Fruit fly (Drosophila melanogaster) whole organism, embryonic: ENCODE measurements around the gene CG16727.

Experiments used
- Antp ChIP-seq: fragments of 200-800 bp; sonication (Bioruptor generic); optimal IDR thresholded peaks from 3 replicates; lab custom pipeline; 2016; ENCODE audit warnings: missing biosample characterization, missing genetic modification characterization
- Atf-2 ChIP-seq: fragments of 200-800 bp; sonication (Bioruptor generic); optimal IDR thresholded peaks from 2 replicates; lab custom pipeline; 2016; ENCODE audit warnings: missing biosample characterization, missing genetic modification characterization
- CG1024 ChIP-seq: fragments of 200-800 bp; sonication (Bioruptor generic); IDR thresholded peaks from 2 replicates; pipeline ENCODE4 v1.3.6; 2022; ENCODE audit warnings: missing biosample characterization, missing genetic modification characterization
- CG11560 ChIP-seq: fragments of 200-800 bp; sonication (Bioruptor generic); IDR thresholded peaks from 3 replicates; pipeline ENCODE4 v1.3.6; 2022; ENCODE audit warnings: missing biosample characterization, missing genetic modification characterization
- CG11695 ChIP-seq: fragments of 200-800 bp; sonication (Bioruptor generic); IDR thresholded peaks from 3 replicates; pipeline ENCODE4 v1.3.6; 2022; ENCODE audit warnings: missing biosample characterization, missing genetic modification characterization
- CG11723 ChIP-seq: fragments of 200-800 bp; sonication (Bioruptor generic); optimal IDR thresholded peaks from 2 replicates; lab custom pipeline; 2017; ENCODE audit warnings: missing biosample characterization, mild to moderate bottlenecking, missing genetic modification characterization
- CG12071 ChIP-seq: fragments of 200-800 bp; sonication (Bioruptor generic); optimal IDR thresholded peaks from 3 replicates; lab custom pipeline; 2018; ENCODE audit warnings: missing biosample characterization, mild to moderate bottlenecking, missing genetic modification characterization
- CG13775 ChIP-seq: fragments of 200-800 bp; sonication (Bioruptor generic); optimal IDR thresholded peaks from 3 replicates; lab custom pipeline; 2017; ENCODE audit warnings: missing biosample characterization, mild to moderate bottlenecking, missing genetic modification characterization
- CG14050 ChIP-seq: fragments of 200-800 bp; sonication (Bioruptor generic); IDR thresholded peaks from 3 replicates; pipeline ENCODE4 v1.3.6; 2022; ENCODE audit warnings: missing biosample characterization, missing genetic modification characterization
- CG15011 ChIP-seq: fragments of 200-800 bp; sonication (Bioruptor generic); optimal IDR thresholded peaks from 3 replicates; lab custom pipeline; 2018; ENCODE audit warnings: missing biosample characterization, mild to moderate bottlenecking, missing genetic modification characterization
- CG16813 ChIP-seq: fragments of 200-800 bp; sonication (Bioruptor generic); IDR thresholded peaks from 3 replicates; pipeline ENCODE4 v1.3.6; 2022; ENCODE audit warnings: missing biosample characterization, missing genetic modification characterization; ENCODE audit not compliant: partially characterized antibody
- CG18476 ChIP-seq: fragments of 200-800 bp; sonication (Bioruptor generic); optimal IDR thresholded peaks from 2 replicates; lab custom pipeline; 2016; ENCODE audit warnings: missing biosample characterization, mild to moderate bottlenecking, missing genetic modification characterization
- CG2129 ChIP-seq: fragments of 200-800 bp; sonication (Bioruptor generic); IDR thresholded peaks from 2 replicates; pipeline ENCODE4 v1.3.6; 2022; ENCODE audit warnings: missing biosample characterization, missing genetic modification characterization; ENCODE audit not compliant: partially characterized antibody
- CG2678 ChIP-seq: fragments of 200-800 bp; sonication (Bioruptor generic); optimal IDR thresholded peaks from 3 replicates; lab custom pipeline; 2019; ENCODE audit warnings: missing biosample characterization, mild to moderate bottlenecking, missing genetic modification characterization, moderate library complexity
- CG30020 ChIP-seq: fragments of 200-800 bp; optimal IDR thresholded peaks from 2 replicates; lab custom pipeline; 2019; ENCODE audit warnings: missing biosample characterization, mild to moderate bottlenecking, missing genetic modification characterization, moderate library complexity
- CG31365 ChIP-seq: fragments of 200-800 bp; sonication (Bioruptor generic); optimal IDR thresholded peaks from 2 replicates; lab custom pipeline; 2018; ENCODE audit warnings: missing biosample characterization, mild to moderate bottlenecking, missing genetic modification characterization
- CG3281 ChIP-seq: fragments of 200-800 bp; sonication (Bioruptor generic); optimal IDR thresholded peaks from 3 replicates; lab custom pipeline; 2017; ENCODE audit warnings: missing biosample characterization, mild to moderate bottlenecking, missing genetic modification characterization
- CG3407 ChIP-seq: fragments of 200-800 bp; sonication (Bioruptor generic); optimal IDR thresholded peaks from 2 replicates; lab custom pipeline; 2018; ENCODE audit warnings: missing biosample characterization, mild to moderate bottlenecking, missing genetic modification characterization
- CG42726 ChIP-seq: fragments of 200-800 bp; sonication (Bioruptor generic); IDR thresholded peaks from 2 replicates; pipeline ENCODE4 v1.3.6; 2022; ENCODE audit warnings: missing biosample characterization, missing genetic modification characterization; ENCODE audit not compliant: partially characterized antibody
- CG6254 ChIP-seq: fragments of 200-800 bp; sonication (Bioruptor generic); optimal IDR thresholded peaks from 3 replicates; lab custom pipeline; 2017; ENCODE audit warnings: mild to moderate bottlenecking, missing biosample characterization, missing genetic modification reagents, missing genetic modification characterization
- CG6854 ChIP-seq: fragments of 200-800 bp; sonication (Bioruptor generic); optimal IDR thresholded peaks from 3 replicates; lab custom pipeline; 2017; ENCODE audit warnings: missing biosample characterization, mild to moderate bottlenecking, missing genetic modification characterization
- CG7556 ChIP-seq: fragments of 200-800 bp; sonication (Bioruptor generic); optimal IDR thresholded peaks from 2 replicates; lab custom pipeline; 2017; ENCODE audit warnings: missing biosample characterization, mild to moderate bottlenecking, missing genetic modification characterization
- CG7839 ChIP-seq: fragments of 200-800 bp; sonication (Bioruptor generic); optimal IDR thresholded peaks from 3 replicates; lab custom pipeline; 2018; ENCODE audit warnings: missing biosample characterization, mild to moderate bottlenecking, missing genetic modification characterization, moderate library complexity
- CG9727 ChIP-seq: fragments of 200-800 bp; sonication (Bioruptor generic); optimal IDR thresholded peaks from 3 replicates; lab custom pipeline; 2017; ENCODE audit warnings: missing biosample characterization, mild to moderate bottlenecking, missing genetic modification characterization
- CG9797 ChIP-seq: fragments of 200-800 bp; sonication (Bioruptor generic); optimal IDR thresholded peaks from 3 replicates; lab custom pipeline; 2018; ENCODE audit warnings: missing biosample characterization, mild to moderate bottlenecking, missing genetic modification characterization
- CG9932 ChIP-seq: fragments of 200-800 bp; sonication (Bioruptor generic); IDR thresholded peaks from 2 replicates; pipeline ENCODE4 v1.3.6; 2022; ENCODE audit warnings: missing biosample characterization, missing genetic modification characterization
- CoRest ChIP-seq: fragments of 200-800 bp; sonication (Bioruptor generic); optimal IDR thresholded peaks from 3 replicates; lab custom pipeline; 2018; ENCODE audit warnings: missing biosample characterization, mild to moderate bottlenecking, missing genetic modification characterization, moderate library complexity
- D19B ChIP-seq: fragments of 200-800 bp; sonication (Bioruptor generic); optimal IDR thresholded peaks from 2 replicates; lab custom pipeline; 2017; ENCODE audit warnings: missing biosample characterization, mild to moderate bottlenecking, missing genetic modification characterization
- Dip2 ChIP-seq: fragments of 200-800 bp; sonication (Bioruptor generic); IDR thresholded peaks from 2 replicates; pipeline ENCODE4 v1.3.6; 2022; ENCODE audit warnings: missing biosample characterization, missing genetic modification characterization
- Eip74EF ChIP-seq, 2 experiments: fragments of 200-800 bp in 1 of 2; fragments of >200 bp in 1 of 2; sonication (Bioruptor generic) in 1 of 2; optimal IDR thresholded peaks; 2 replicates each; lab custom pipeline; 2017 to 2019; ENCODE audit warnings: missing biosample characterization in 2 of 2, missing genetic modification characterization in 2 of 2, mild to moderate bottlenecking in 1 of 2, moderate library complexity in 1 of 2
- Ets65A ChIP-seq: fragments of 200-800 bp; sonication (Bioruptor generic); peaks from one replicate; lab custom pipeline; 2016; ENCODE audit warnings: missing biosample characterization, missing genetic modification characterization
- GATAe ChIP-seq: fragments of 200-800 bp; sonication (Bioruptor generic); conservative IDR thresholded peaks from 2 replicates; pipeline ENCODE4 v1.3.6; 2022; ENCODE audit warnings: missing biosample characterization, missing genetic modification characterization
- HLH3B ChIP-seq: fragments of 200-800 bp; sonication (Bioruptor generic); IDR thresholded peaks from 2 replicates; pipeline ENCODE4 v1.3.6; 2022; ENCODE audit warnings: missing biosample characterization, missing genetic modification characterization
- Hmr ChIP-seq: fragments of 200-800 bp; sonication (Bioruptor generic); optimal IDR thresholded peaks from 3 replicates; lab custom pipeline; 2017; ENCODE audit warnings: mild to moderate bottlenecking, missing biosample characterization, missing genetic modification reagents, missing genetic modification characterization
- Jarid2 ChIP-seq: fragments of 200-800 bp; sonication (Bioruptor generic); optimal IDR thresholded peaks from 3 replicates; lab custom pipeline; 2017; ENCODE audit warnings: mild to moderate bottlenecking, missing biosample characterization, missing genetic modification reagents, missing genetic modification characterization
- Med ChIP-seq: fragments of 200-800 bp; sonication (Bioruptor generic); peaks from one replicate; lab custom pipeline; 2016; ENCODE audit warnings: missing biosample characterization, missing genetic modification characterization, mild to moderate bottlenecking, inconsistent platforms, moderate library complexity
- NC2α ChIP-seq: fragments of 200-800 bp; sonication (Bioruptor generic); optimal IDR thresholded peaks from 2 replicates; lab custom pipeline; 2016; ENCODE audit warnings: missing biosample characterization, missing genetic modification characterization
- Sin3A ChIP-seq: fragments of >200 bp; optimal IDR thresholded peaks from 2 replicates; lab custom pipeline; 2018
- YL-1 ChIP-seq: fragments of 200-800 bp; sonication (Bioruptor generic); optimal IDR thresholded peaks from 3 replicates; lab custom pipeline; 2017; ENCODE audit warnings: missing biosample characterization, mild to moderate bottlenecking, missing genetic modification characterization
- ase ChIP-seq: fragments of 200-800 bp; sonication (Bioruptor generic); IDR thresholded peaks from 3 replicates; pipeline ENCODE4 v1.3.6; 2022; ENCODE audit warnings: missing biosample characterization, missing genetic modification characterization
- crol ChIP-seq: fragments of 200-800 bp; sonication (Bioruptor generic); IDR thresholded peaks from 2 replicates; pipeline ENCODE4 v1.3.6; 2022; ENCODE audit warnings: missing biosample characterization, missing genetic modification characterization
- gcm ChIP-seq: fragments of 200-800 bp; sonication (Bioruptor generic); optimal IDR thresholded peaks from 2 replicates; lab custom pipeline; 2019; ENCODE audit warnings: missing biosample characterization, mild to moderate bottlenecking, missing genetic modification characterization, moderate library complexity
- grau ChIP-seq: fragments of 200-800 bp; optimal IDR thresholded peaks from 3 replicates; lab custom pipeline; 2019; ENCODE audit warnings: missing biosample characterization, mild to moderate bottlenecking, missing genetic modification characterization, moderate library complexity
- lilli ChIP-seq: fragments of 200-800 bp; sonication (Bioruptor generic); optimal IDR thresholded peaks from 3 replicates; lab custom pipeline; 2016; ENCODE audit warnings: missing biosample characterization, missing genetic modification characterization
- lola ChIP-seq, 3 experiments: fragments of >200 bp in 2 of 3; fragments of 200-800 bp in 1 of 3; sonication (Bioruptor generic) in 1 of 3; optimal IDR thresholded peaks; 2 replicates each; lab custom pipeline; 2017 to 2019; ENCODE audit warnings: missing biosample characterization in 3 of 3, missing genetic modification characterization in 3 of 3, mild to moderate bottlenecking in 1 of 3, moderate library complexity in 1 of 3
- prd ChIP-seq, 3 experiments: fragments of >200 bp in 2 of 3; fragments of 200-800 bp in 1 of 3; sonication (Bioruptor generic) in 1 of 3; optimal IDR thresholded peaks in 2 of 3; IDR thresholded peaks in 1 of 3; 2 replicates in 2 of 3; 3 replicates in 1 of 3; pipeline versions ENCODE4 v1.3.6 to Lab custom; 2017 to 2022; ENCODE audit warnings: missing biosample characterization in 1 of 3, missing genetic modification characterization in 1 of 3
- rib ChIP-seq: fragments of 200-800 bp; sonication (Bioruptor generic); IDR thresholded peaks from 2 replicates; pipeline ENCODE4 v1.3.6; 2022; ENCODE audit warnings: missing biosample characterization, missing genetic modification characterization
- slbo ChIP-seq: fragments of 200-800 bp; sonication (Bioruptor generic); IDR thresholded peaks from 2 replicates; pipeline ENCODE4 v1.3.6; 2022; ENCODE audit warnings: missing biosample characterization, missing genetic modification characterization

The CG16727 gene

DNA sequence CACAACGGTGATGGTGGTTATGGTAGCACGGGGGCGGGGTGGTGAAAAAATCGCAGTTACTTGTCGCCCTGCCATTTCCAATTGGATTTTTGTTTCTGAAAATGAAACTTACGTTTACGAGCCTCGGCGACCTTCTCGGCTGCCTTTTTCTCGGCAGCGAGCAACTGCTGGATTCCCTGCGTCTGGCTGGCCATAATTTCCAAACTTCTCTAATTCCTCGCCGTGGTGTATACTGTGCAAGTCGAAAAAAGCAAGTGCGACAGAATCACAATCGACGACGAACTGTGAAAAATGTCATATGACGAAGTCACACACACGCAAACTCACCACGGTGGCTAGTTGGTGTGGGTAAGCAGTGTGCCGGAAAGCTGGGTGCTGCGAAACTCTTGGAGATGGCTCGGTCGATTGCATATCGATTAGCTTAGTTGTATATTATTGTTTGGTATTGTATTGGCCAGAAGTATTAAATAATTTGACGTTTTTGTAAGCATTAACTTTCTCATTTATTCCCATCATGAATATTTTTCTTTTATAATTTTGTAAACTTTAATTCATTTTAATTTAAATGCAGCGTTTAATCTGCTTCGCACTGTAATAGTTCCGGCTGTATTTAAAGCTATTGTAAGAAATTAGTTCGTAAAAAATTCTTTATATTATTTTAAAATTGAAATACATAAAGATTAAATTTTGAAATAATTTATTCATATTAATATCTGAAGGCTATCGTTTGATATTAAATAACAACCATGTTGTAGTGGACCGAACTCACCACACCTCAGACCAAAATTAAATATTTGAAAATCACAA is 31.1 kb downstream of the CG16727 start, which contains the start of gene Vha13 (continued):
- peak; percentile 95 for TF ChIP-seq Ets65A (GFP tag; lab: Kevin White, UChicago)
- TF ChIP-seq YL-1 = peak; percentile 96
- peak; percentile 15 for TF ChIP-seq CG30020
- TF ChIP-seq CG9797 = peak; percentile 16
- TF ChIP-seq Sin3A (lab: Kevin White, UChicago) = no peak
- TF ChIP-seq CG18476 (GFP tag; lab: Kevin White, UChicago) = no peak
- TF ChIP-seq crol (GFP tag; lab: Robert Waterston, UW) = peak; percentile 82
- TF ChIP-seq CG42726 = peak; percentile 87
- peak; percentile 34 for TF ChIP-seq CG7556 (GFP tag; lab: Kevin White, UChicago)
- no peak for TF ChIP-seq CG6254 (GFP tag; lab: Kevin White, UChicago)
- TF ChIP-seq NC2α (GFP tag; lab: Kevin White, UChicago) = no peak
- no peak for TF ChIP-seq GATAe
- no peak for TF ChIP-seq CG11695 (GFP tag; lab: Robert Waterston, UW)
- peak; percentile 91 for TF ChIP-seq Med (GFP tag; lab: Kevin White, UChicago)
- 0 out of 3 replicates have a peak, but pooled peaks have one; percentile 36 for TF ChIP-seq ase (GFP tag; lab: Robert Waterston, UW)
- TF ChIP-seq gcm (GFP tag; lab: Kevin White, UChicago) = peak; percentile 17
- TF ChIP-seq CG2678 (tag; lab: Kevin White, UChicago) = no peak
- TF ChIP-seq lilli (GFP tag; lab: Kevin White, UChicago) = peak; percentile 56
- TF ChIP-seq CG15011 (GFP tag; lab: Kevin White, UChicago) = no peak
- TF ChIP-seq CG9727 (GFP tag; lab: Kevin White, UChicago) = peak; percentile 33
- peak; percentile 33 for TF ChIP-seq CG3281 (GFP tag; lab: Kevin White, UChicago)
- peak; percentile 14; the same call in 1 of the 2 replicates for TF ChIP-seq CG1024 (GFP tag; lab: Robert Waterston, UW)
- peak; percentile 47 for TF ChIP-seq Hmr (GFP tag; lab: Kevin White, UChicago)
- TF ChIP-seq Jarid2 (GFP tag; lab: Kevin White, UChicago) = peak; percentile 50
- TF ChIP-seq CG14050 (GFP tag; lab: Robert Waterston, UW) = no peak
- TF ChIP-seq CG16813 = peak; percentile 63
- no peak for TF ChIP-seq prd (optimal IDR thresholded peaks at IDR 0.05; lab: Kevin White, UChicago)
- TF ChIP-seq prd (GFP tag; IDR thresholded peaks at IDR 0.05; lab: Robert Waterston, UW) = peak; percentile 67; the same call in 2 of the 3 replicates
- TF ChIP-seq CG11560 (tag; lab: Robert Waterston, UW) = 0 out of 3 replicates have a peak, but pooled peaks have one; percentile 9
- peak; percentile 5 for TF ChIP-seq CG7839 (tag; lab: Kevin White, UChicago)
- TF ChIP-seq CG6854 (GFP tag; lab: Kevin White, UChicago) = peak; percentile 57
- TF ChIP-seq CG2129 (GFP tag; lab: Robert Waterston, UW) = 0 out of 2 replicates have a peak, but pooled peaks have one; percentile 11
- no peak for TF ChIP-seq grau (tag; lab: Kevin White, UChicago)
- TF ChIP-seq Dip2 (GFP tag; lab: Robert Waterston, UW) = no peak
- no peak for TF ChIP-seq D19B
- no peak for TF ChIP-seq Atf-2 (GFP tag; lab: Kevin White, UChicago)
- no peak; the same call in 1 of the 2 replicates for TF ChIP-seq rib (GFP tag; lab: Robert Waterston, UW)
- no peak for TF ChIP-seq Eip74EF (GFP tag; optimal IDR thresholded peaks at IDR 0.05; lab: Kevin White, UChicago)
- TF ChIP-seq CG11723 (GFP tag; lab: Kevin White, UChicago) = no peak
- peak in 1 of 3 experiments; percentile 32 for TF ChIP-seq lola (GFP tag; optimal IDR thresholded peaks at IDR 0.05; lab: Kevin White, UChicago)
- peak; percentile 89 for TF ChIP-seq slbo
- TF ChIP-seq CG31365 (tag; lab: Kevin White, UChicago) = no peak
- TF ChIP-seq CG13775 = peak; percentile 59
- peak; percentile 64 for TF ChIP-seq Antp (GFP tag; lab: Kevin White, UChicago)
- TF ChIP-seq CoRest = peak; percentile 35
- TF ChIP-seq CG3407 = no peak
- TF ChIP-seq CG9932 (GFP tag; lab: Robert Waterston, UW) = peak; percentile 91
- TF ChIP-seq HLH3B (GFP tag; lab: Robert Waterston, UW) = peak; percentile 38; the same call in 1 of the 2 replicates
- TF ChIP-seq CG12071 (GFP tag; lab: Kevin White, UChicago) = peak; percentile 53
